Fruit fly (Drosophila melanogaster) S2 (cell line): ENCODE measurements around the gene CG11756.

Experiments
- CG8478 ChIP-seq: fragments of >200 bp; optimal IDR thresholded peaks from 2 replicates; lab custom pipeline; 2018
- CTCF ChIP-seq, 2 experiments: fragments of >200 bp; optimal IDR thresholded peaks; 2 replicates each; lab custom pipeline; 2018

The CG11756 gene

dm6 chrX:11347809-11348208 is at the start of gene CG11756, which contains the start of gene GCS1:
Gene CG11756 (plus strand): TSS chrX:11348120.
Gene GCS1 (minus strand): TSS chrX:11348001.
- no peak for TF ChIP-seq CG8478
- TF ChIP-seq CTCF (optimal IDR thresholded peaks at IDR 0.05; lab: Kevin White, UChicago), result peak in 1 of 2 experiments; percentile 26

dm6 chrX:11302683-11303082 is 45.2 kb upstream of the CG11756 start, which contains the start of gene CG44422:
Gene CG44422 (minus strand): TSS chrX:11302783.
- no peak for TF ChIP-seq CTCF (optimal IDR thresholded peaks at IDR 0.05; lab: Kevin White, UChicago)
- TF ChIP-seq CG8478, result no peak

- TF ChIP-seq CG8478 (no peak), CTCF (optimal IDR thresholded peaks at IDR 0.05; lab: Kevin White, UChicago) (no peak)
Measured at dm6 chrX:11311108-11311507, 36.8 kb upstream of the CG11756 start, which contains the start of gene Ir10a. Gene Ir10a (minus strand): TSS chrX:11311208.

dm6 chrX:11319916-11320315 is 28.0 kb upstream of the CG11756 start:
- TF ChIP-seq CG8478 (no peak), CTCF (optimal IDR thresholded peaks at IDR 0.05; lab: Kevin White, UChicago) (peak; percentile 80)

dm6 chrX:11322257-11322656 is 25.7 kb upstream of the CG11756 start, which contains the start of gene sisA:
Gene sisA (minus strand): TSS chrX:11322357.
- TF ChIP-seq CTCF (optimal IDR thresholded peaks at IDR 0.05; lab: Kevin White, UChicago) (no peak), CG8478 (no peak)

- TF ChIP-seq CTCF (optimal IDR thresholded peaks at IDR 0.05; lab: Kevin White, UChicago) (no peak), CG8478 (no peak)
Measured at dm6 chrX:11322659-11323058, 25.3 kb upstream of the CG11756 start.

- no peak for TF ChIP-seq CG8478
- TF ChIP-seq CTCF (optimal IDR thresholded peaks at IDR 0.05; lab: Kevin White, UChicago), result peak in 1 of 2 experiments; percentile 6
Measured at dm6 chrX:11325175-11325768, 22.6 kb upstream of the CG11756 start, which contains the start of gene Gapvd1. Gene Gapvd1 (plus strand): TSS chrX:11325385.

- no peak for TF ChIP-seq CG8478
- TF ChIP-seq CTCF (optimal IDR thresholded peaks at IDR 0.05; lab: Kevin White, UChicago), result no peak
Measured at dm6 chrX:11326213-11326731, 21.6 kb upstream of the CG11756 start.

dm6 chrX:11338047-11338747 is 9.7 kb upstream of the CG11756 start:
- no peak for TF ChIP-seq CTCF (optimal IDR thresholded peaks at IDR 0.05; lab: Kevin White, UChicago)
- no peak for TF ChIP-seq CG8478

- TF ChIP-seq CTCF (optimal IDR thresholded peaks at IDR 0.05; lab: Kevin White, UChicago) (peak in 1 of 2 experiments; percentile 34), CG8478 (no peak)
Measured at dm6 chrX:11338973-11339867, 8.7 kb upstream of the CG11756 start.

dm6 chrX:11339868-11340548 is 7.9 kb upstream of the CG11756 start, which contains the start of the genes CG34348 and Kap3:
Gene CG34348 (plus strand): TSS chrX:11339873.
Gene Kap3 (minus strand): TSS chrX:11340084.
- TF ChIP-seq CG8478 (no peak), CTCF (optimal IDR thresholded peaks at IDR 0.05; lab: Kevin White, UChicago) (no peak)

- TF ChIP-seq CG8478, result no peak
Measured at dm6 chrX:11340719-11341322, 7.1 kb upstream of the CG11756 start.

- no peak for TF ChIP-seq CTCF (optimal IDR thresholded peaks at IDR 0.05; lab: Kevin White, UChicago)
- TF ChIP-seq CG8478, result no peak
Measured at dm6 chrX:11342168-11342567, 5.8 kb upstream of the CG11756 start.

dm6 chrX:11342771-11343170 is 5.1 kb upstream of the CG11756 start:
- TF ChIP-seq CTCF (optimal IDR thresholded peaks at IDR 0.05; lab: Kevin White, UChicago) (no peak), CG8478 (no peak)
